Fruit fly (Drosophila melanogaster) whole organism, embryonic: ENCODE data around the gene mRpL40.

Experiments used
- CG15073 ChIP-seq: fragments of 200-800 bp; sonication (Bioruptor generic); optimal IDR thresholded peaks from 2 replicates; lab custom pipeline; 2016; ENCODE audit warnings: missing biosample characterization, missing genetic modification characterization
- CG15696 ChIP-seq: fragments of 200-800 bp; sonication (Bioruptor generic); optimal IDR thresholded peaks from 2 replicates; lab custom pipeline; 2019; ENCODE audit warnings: missing biosample characterization, mild to moderate bottlenecking, missing genetic modification characterization, moderate library complexity
- CG4730 ChIP-seq: fragments of 200-800 bp; sonication (Bioruptor generic); IDR thresholded peaks from 2 replicates; pipeline ENCODE4 v1.3.6; 2022; ENCODE audit warnings: missing biosample characterization, missing genetic modification characterization
- CG9876 ChIP-seq: fragments of 200-800 bp; sonication (Bioruptor generic); optimal IDR thresholded peaks from 2 replicates; lab custom pipeline; 2016; ENCODE audit warnings: missing biosample characterization, missing genetic modification characterization
- bsh ChIP-seq, 2 experiments: fragments of 200-800 bp; sonication (Bioruptor generic); optimal IDR thresholded peaks; 2 replicates each; lab custom pipeline; 2017 to 2018; ENCODE audit warnings: mild to moderate bottlenecking in 2 of 2, missing biosample characterization in 2 of 2, missing genetic modification characterization in 2 of 2, moderate library complexity in 1 of 2
- btn ChIP-seq: fragments of 200-800 bp; sonication (Bioruptor generic); optimal IDR thresholded peaks from 2 replicates; lab custom pipeline; 2016; ENCODE audit warnings: missing biosample characterization, missing genetic modification characterization
- ham ChIP-seq: fragments of 200-800 bp; sonication (Bioruptor generic); IDR thresholded peaks from 2 replicates; pipeline ENCODE4 v1.3.6; 2022; ENCODE audit warnings: missing biosample characterization, missing genetic modification characterization
- lmd ChIP-seq: fragments of 200-800 bp; sonication (Bioruptor generic); IDR thresholded peaks from 2 replicates; pipeline ENCODE4 v1.3.6; 2022; ENCODE audit warnings: missing biosample characterization, missing genetic modification characterization

DNA sequence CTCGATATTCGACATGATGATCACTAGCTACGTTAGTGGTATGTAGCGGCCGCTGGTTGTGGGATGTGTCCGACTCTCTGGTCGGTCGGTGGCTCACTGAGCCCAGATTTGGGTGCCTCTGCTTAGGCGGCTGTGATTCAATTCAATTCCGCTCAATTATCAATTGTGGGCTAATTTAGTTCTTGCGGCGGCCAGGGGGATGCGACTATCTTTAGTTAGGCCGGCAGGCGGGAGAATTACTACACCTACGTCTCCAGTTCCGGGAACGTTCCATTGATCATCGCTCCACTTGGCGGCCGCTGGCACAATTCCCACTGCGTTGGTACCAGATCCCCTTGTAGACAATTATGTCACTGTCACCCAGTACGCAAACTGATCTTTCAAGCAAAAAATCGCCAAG lies 10.8 kb downstream of the mRpL40 start, which contains the start of the genes bumpel and CG45676:
- TF ChIP-seq CG9876 (GFP tag; lab: Kevin White, UChicago) = no peak
- TF ChIP-seq ham (GFP tag; lab: Robert Waterston, UW) = no peak
- no peak for TF ChIP-seq CG15073
- TF ChIP-seq lmd (GFP tag; lab: Robert Waterston, UW) = no peak
- TF ChIP-seq bsh (GFP tag; optimal IDR thresholded peaks at IDR 0.05; lab: Kevin White, UChicago) = no peak
- TF ChIP-seq CG4730 = no peak
- TF ChIP-seq CG15696 (tag; lab: Kevin White, UChicago) = no peak
- no peak for TF ChIP-seq btn
